Worm (Caenorhabditis elegans) whole organism, L2 larva: ENCODE measurements around the gene B0361.4.
A peak's percentile ranks its signal among the peaks of the same experiment; 100 is the strongest.

Source experiments
- ZK546.5 ChIP-seq: sonication (generic microtip); optimal IDR thresholded peaks from 2 replicates; lab custom pipeline; 2017; ENCODE audit warnings: missing biosample characterization, missing genetic modification characterization
- ama-1 ChIP-seq: fragments of 150-350 bp; optimal IDR thresholded peaks from 2 replicates; lab custom pipeline; 2018; ENCODE audit warnings: inconsistent platforms
- blmp-1 ChIP-seq: sonication (generic microtip); optimal IDR thresholded peaks from 2 replicates; lab custom pipeline; 2017; ENCODE audit warnings: missing genetic modification characterization, mild to moderate bottlenecking, missing compliant biosample characterization, antibody characterized with exemption, moderate library complexity; ENCODE audit not compliant: insufficient read depth
- ceh-82 ChIP-seq: fragments of 150-350 bp; optimal IDR thresholded peaks from 2 replicates; lab custom pipeline; 2014; ENCODE audit warnings: missing biosample characterization, missing genetic modification characterization
- egl-27 ChIP-seq: sonication (generic microtip); optimal IDR thresholded peaks from 3 replicates; lab custom pipeline; 2017; ENCODE audit warnings: missing biosample characterization, missing genetic modification reagents, missing genetic modification characterization
- fos-1 ChIP-seq: fragments of 150-350 bp; optimal IDR thresholded peaks from 2 replicates; lab custom pipeline; 2014; ENCODE audit warnings: missing biosample characterization, missing genetic modification characterization
- mab-5 ChIP-seq: fragments of 150-350 bp; optimal IDR thresholded peaks from 2 replicates; lab custom pipeline; 2014; ENCODE audit warnings: missing biosample characterization, missing genetic modification characterization
- mdl-1 ChIP-seq, 2 experiments: fragments of 150-350 bp in 1 of 2; sonication (generic microtip) in 1 of 2; optimal IDR thresholded peaks; 2 replicates each; lab custom pipeline; 2017; ENCODE audit warnings: missing biosample characterization in 2 of 2, missing genetic modification characterization in 2 of 2
- nhr-129 ChIP-seq: fragments of 150-350 bp; optimal IDR thresholded peaks from 2 replicates; lab custom pipeline; 2014; ENCODE audit warnings: missing biosample characterization, missing genetic modification characterization
- nhr-237 ChIP-seq: fragments of 150-350 bp; optimal IDR thresholded peaks from 2 replicates; lab custom pipeline; 2014; ENCODE audit warnings: missing biosample characterization, missing genetic modification characterization
- unc-62 ChIP-seq: fragments of 150-350 bp; optimal IDR thresholded peaks from 2 replicates; lab custom pipeline; 2014; ENCODE audit warnings: missing biosample characterization, missing genetic modification reagents, missing genetic modification characterization
- ztf-11 ChIP-seq: sonication (generic microtip); optimal IDR thresholded peaks from 2 replicates; lab custom pipeline; 2017; ENCODE audit warnings: missing biosample characterization, missing genetic modification characterization

ce11 chrIII:7273718-7274117, 14.9 kb downstream of the B0361.4 start:
- TF ChIP-seq fos-1 (no peak), ceh-82 (tag; lab: Kevin White, UChicago) (no peak), mab-5 (tag; lab: Kevin White, UChicago) (no peak), mdl-1 (tag; optimal IDR thresholded peaks at IDR 0.05; lab: Kevin White, UChicago) (no peak), ama-1 (lab: Kevin White, UChicago) (no peak), nhr-237 (tag; lab: Kevin White, UChicago) (no peak), ZK546.5 (tag; lab: Kevin White, UChicago) (no peak), nhr-129 (tag; lab: Kevin White, UChicago) (peak; percentile 19), unc-62 (GFP tag; lab: Kevin White, UChicago) (no peak), blmp-1 (tag; lab: Kevin White, UChicago) (no peak), ztf-11 (tag; lab: Kevin White, UChicago) (no peak), egl-27 (tag; lab: Kevin White, UChicago) (no peak)
